Worm (Caenorhabditis elegans) whole organism, young adult: ENCODE results near the gene C05D11.5.

Experiments
- B0261.1 ChIP-seq: sonication (generic microtip); optimal IDR thresholded peaks from 2 replicates; lab custom pipeline; 2016; ENCODE audit warnings: mild to moderate bottlenecking, missing genetic modification characterization, moderate library complexity, missing compliant biosample characterization
- D2030.7 ChIP-seq: fragments of 200-800 bp; sonication (Bioruptor generic); IDR thresholded peaks from 2 replicates; pipeline ENCODE4 v1.3.6; 2022; ENCODE audit warnings: missing genetic modification reagents, missing genetic modification characterization, missing compliant biosample characterization
- F33H1.4 ChIP-seq: fragments of 200-800 bp; sonication (Bioruptor generic); IDR thresholded peaks from 2 replicates; pipeline ENCODE4 v1.3.6; 2022; ENCODE audit warnings: missing genetic modification reagents, missing genetic modification characterization, missing compliant biosample characterization
- F49E8.2 ChIP-seq: sonication (generic microtip); optimal IDR thresholded peaks from 3 replicates; lab custom pipeline; 2017; ENCODE audit warnings: missing genetic modification characterization, mild to moderate bottlenecking, missing compliant biosample characterization, antibody characterized with exemption, moderate library complexity; ENCODE audit not compliant: insufficient read depth
- F55B11.4 ChIP-seq: sonication (generic microtip); optimal IDR thresholded peaks from 2 replicates; lab custom pipeline; 2016; ENCODE audit warnings: missing compliant biosample characterization, missing genetic modification characterization, borderline replicate concordance; ENCODE audit not compliant: insufficient read depth
- F57A8.1 ChIP-seq: fragments of 200-800 bp; sonication (Bioruptor generic); optimal IDR thresholded peaks from 2 replicates; lab custom pipeline; 2018; ENCODE audit warnings: mild to moderate bottlenecking, missing genetic modification characterization, moderate library complexity, missing compliant biosample characterization
- F57C9.4 ChIP-seq: sonication (generic microtip); optimal IDR thresholded peaks from 2 replicates; lab custom pipeline; 2017; ENCODE audit warnings: mild to moderate bottlenecking, missing genetic modification characterization, missing compliant biosample characterization
- K12H6.12 ChIP-seq: fragments of 200-800 bp; sonication (Bioruptor generic); optimal IDR thresholded peaks from 2 replicates; lab custom pipeline; 2018; ENCODE audit warnings: mild to moderate bottlenecking, missing genetic modification characterization, missing compliant biosample characterization
- T26A5.8 ChIP-seq: sonication (generic microtip); optimal IDR thresholded peaks from 2 replicates; lab custom pipeline; 2016; ENCODE audit warnings: missing genetic modification characterization, missing compliant biosample characterization
- bed-1 ChIP-seq: fragments of 200-800 bp; sonication (Bioruptor generic); IDR thresholded peaks from 2 replicates; pipeline ENCODE4 v1.3.6; 2022; ENCODE audit warnings: missing genetic modification reagents, missing genetic modification characterization, missing compliant biosample characterization
- ccch-3 ChIP-seq: fragments of 200-800 bp; sonication (Bioruptor generic); optimal IDR thresholded peaks from 2 replicates; lab custom pipeline; 2018; ENCODE audit warnings: mild to moderate bottlenecking, missing genetic modification characterization, missing compliant biosample characterization
- cebp-2 ChIP-seq: fragments of 200-800 bp; sonication (Bioruptor generic); IDR thresholded peaks from 2 replicates; pipeline ENCODE4 v1.3.6; 2022; ENCODE audit warnings: missing genetic modification characterization, missing compliant biosample characterization
- ceh-100 ChIP-seq: fragments of 200-800 bp; sonication (Bioruptor generic); IDR thresholded peaks from 2 replicates; pipeline ENCODE4 v1.3.6; 2022; ENCODE audit warnings: missing genetic modification reagents, missing genetic modification characterization, missing compliant biosample characterization
- ceh-27 ChIP-seq: fragments of 200-800 bp; sonication (Bioruptor generic); optimal IDR thresholded peaks from 2 replicates; lab custom pipeline; 2018; ENCODE audit warnings: mild to moderate bottlenecking, missing genetic modification characterization, moderate library complexity, missing compliant biosample characterization
- ceh-91 ChIP-seq: fragments of 200-800 bp; sonication (Bioruptor generic); IDR thresholded peaks from 2 replicates; pipeline ENCODE4 v1.3.6; 2022; ENCODE audit warnings: missing genetic modification reagents, missing genetic modification characterization, missing compliant biosample characterization
- chd-7 ChIP-seq: sonication (generic microtip); optimal IDR thresholded peaks from 2 replicates; lab custom pipeline; 2016; ENCODE audit warnings: mild to moderate bottlenecking, missing genetic modification characterization, moderate library complexity, missing compliant biosample characterization
- ekl-4 ChIP-seq: fragments of 200-800 bp; sonication (Bioruptor generic); IDR thresholded peaks from 2 replicates; pipeline ENCODE4 v1.3.6; 2022; ENCODE audit warnings: missing genetic modification reagents, missing genetic modification characterization, missing compliant biosample characterization
- fkh-3 ChIP-seq: sonication (generic microtip); optimal IDR thresholded peaks from 2 replicates; lab custom pipeline; 2016; ENCODE audit warnings: mild to moderate bottlenecking, missing genetic modification characterization, missing compliant biosample characterization
- gei-17 ChIP-seq: fragments of 200-800 bp; sonication (Bioruptor generic); optimal IDR thresholded peaks from 2 replicates; lab custom pipeline; 2018; ENCODE audit warnings: mild to moderate bottlenecking, missing genetic modification characterization, missing compliant biosample characterization
- hmg-20 ChIP-seq: fragments of 200-800 bp; sonication (Bioruptor generic); IDR thresholded peaks from 2 replicates; pipeline ENCODE4 v1.3.6; 2022; ENCODE audit warnings: missing genetic modification reagents, missing genetic modification characterization, missing compliant biosample characterization
- hrde-1 ChIP-seq: sonication (generic microtip); optimal IDR thresholded peaks from 2 replicates; lab custom pipeline; 2016; ENCODE audit warnings: missing genetic modification characterization, mild to moderate bottlenecking, missing compliant biosample characterization, moderate library complexity, missing genotype, missing genetic modification reagents, borderline replicate concordance
- lin-26 ChIP-seq: fragments of 200-800 bp; sonication (Bioruptor generic); IDR thresholded peaks from 2 replicates; pipeline ENCODE4 v1.3.6; 2022; ENCODE audit warnings: missing genetic modification reagents, missing genetic modification characterization, missing compliant biosample characterization
- lin-35 ChIP-seq, 3 experiments: fragments of 150-350 bp in 2 of 3; sonication (generic microtip) in 1 of 3; optimal IDR thresholded peaks; 2 replicates each; lab custom pipeline; 2014 to 2018; ENCODE audit warnings: missing biosample characterization in 3 of 3, missing genetic modification characterization in 3 of 3, missing genetic modification reagents in 3 of 3
- lin-54 ChIP-seq: fragments of 200-800 bp; sonication (Bioruptor generic); optimal IDR thresholded peaks from 2 replicates; lab custom pipeline; 2018; ENCODE audit warnings: mild to moderate bottlenecking, missing genetic modification characterization, missing compliant biosample characterization
- lir-1 ChIP-seq: fragments of 200-800 bp; sonication (Bioruptor generic); conservative IDR thresholded peaks from 2 replicates; pipeline ENCODE4 v1.3.6; 2022; ENCODE audit warnings: missing genetic modification reagents, missing genetic modification characterization, missing compliant biosample characterization
- lsl-1 ChIP-seq: fragments of 200-800 bp; sonication (Bioruptor generic); optimal IDR thresholded peaks from 2 replicates; lab custom pipeline; 2018; ENCODE audit warnings: mild to moderate bottlenecking, missing genetic modification characterization, moderate library complexity, missing compliant biosample characterization
- madf-6 ChIP-seq: fragments of 200-800 bp; sonication (Bioruptor generic); IDR thresholded peaks from 2 replicates; pipeline ENCODE4 v1.3.6; 2022; ENCODE audit warnings: missing genetic modification reagents, missing genetic modification characterization, missing compliant biosample characterization
- mcd-1 ChIP-seq: fragments of 200-800 bp; sonication (Bioruptor generic); IDR thresholded peaks from 2 replicates; pipeline ENCODE4 v1.3.6; 2022; ENCODE audit warnings: missing genetic modification reagents, missing genetic modification characterization, missing compliant biosample characterization
- mes-4 ChIP-seq: sonication (generic microtip); optimal IDR thresholded peaks from 2 replicates; lab custom pipeline; 2016; ENCODE audit warnings: missing genotype, missing genetic modification characterization, missing compliant biosample characterization
- nhr-27 ChIP-seq: fragments of 200-800 bp; sonication (Bioruptor generic); optimal IDR thresholded peaks from 2 replicates; lab custom pipeline; 2018; ENCODE audit warnings: mild to moderate bottlenecking, missing genetic modification characterization, moderate library complexity, missing compliant biosample characterization
- ztf-18 ChIP-seq: sonication (generic microtip); optimal IDR thresholded peaks from 2 replicates; lab custom pipeline; 2016; ENCODE audit warnings: missing genotype, mild to moderate bottlenecking, missing genetic modification characterization, missing compliant biosample characterization
- ztf-22 ChIP-seq: fragments of 200-800 bp; sonication (Bioruptor generic); optimal IDR thresholded peaks from 2 replicates; lab custom pipeline; 2018; ENCODE audit warnings: mild to moderate bottlenecking, missing genetic modification characterization, moderate library complexity, missing compliant biosample characterization
- ztf-6 ChIP-seq: fragments of 200-800 bp; sonication (Bioruptor generic); IDR thresholded peaks from 2 replicates; pipeline ENCODE4 v1.3.6; 2022; ENCODE audit warnings: missing genetic modification reagents, missing genetic modification characterization, missing compliant biosample characterization

Gene C05D11.5

ce11 chrIII:6382987-6383602 lies 28.7 kb downstream of the C05D11.5 start, which contains the start of gene let-716 (continued):
- TF ChIP-seq fkh-3 (tag; lab: Kevin White, UChicago) (no peak), ceh-91 (GFP tag; lab: Robert Waterston, UW) (no peak), lin-35 (GFP tag; optimal IDR thresholded peaks at IDR 0.05; lab: Kevin White, UChicago) (peak in 1 of 3 experiments; percentile 39), lsl-1 (peak; percentile 87), madf-6 (GFP tag; lab: Robert Waterston, UW) (peak; percentile 30; the same call in 1 of the 2 replicates), F33H1.4 (GFP tag; lab: Robert Waterston, UW) (peak; percentile 64), D2030.7 (GFP tag; lab: Robert Waterston, UW) (no peak; the same call in 1 of the 2 replicates), F57C9.4 (no peak), ekl-4 (GFP tag; lab: Robert Waterston, UW) (no peak), hmg-20 (no peak), ceh-100 (GFP tag; lab: Robert Waterston, UW) (no peak), ztf-22 (no peak), cebp-2 (GFP tag; lab: Robert Waterston, UW) (no peak), F49E8.2 (peak; percentile 59), hrde-1 (no peak), gei-17 (GFP tag; lab: Kevin White, UChicago) (no peak), bed-1 (GFP tag; lab: Robert Waterston, UW) (no peak), T26A5.8 (tag; lab: Kevin White, UChicago) (no peak)
- TF ChIP-seq, all 124 proteins: peak for 10

ce11 chrIII:6381584-6382391 lies 30.0 kb downstream of the C05D11.5 start, which contains the start of gene znf-622:
Gene znf-622, plus strand, starts transcription at chrIII:6381634.
- TF ChIP-seq ceh-27 (GFP tag; lab: Kevin White, UChicago), result no peak
- no peak for TF ChIP-seq lir-1 (GFP tag; lab: Robert Waterston, UW)
- TF ChIP-seq F57A8.1 (GFP tag; lab: Kevin White, UChicago), result no peak
- no peak for TF ChIP-seq nhr-27 (tag; lab: Kevin White, UChicago)
- TF ChIP-seq B0261.1 (tag; lab: Kevin White, UChicago), result no peak
- no peak for TF ChIP-seq lin-26 (GFP tag; lab: Robert Waterston, UW)
- no peak for TF ChIP-seq lin-54 (GFP tag; lab: Kevin White, UChicago)
- no peak for TF ChIP-seq ztf-18
- TF ChIP-seq F55B11.4 (tag; lab: Kevin White, UChicago), result no peak
- no peak for TF ChIP-seq K12H6.12 (tag; lab: Kevin White, UChicago)
- TF ChIP-seq ztf-6 (GFP tag; lab: Robert Waterston, UW), result no peak
- TF ChIP-seq mes-4 (tag; lab: Kevin White, UChicago), result no peak
- TF ChIP-seq ccch-3 (GFP tag; lab: Kevin White, UChicago), result no peak

- TF ChIP-seq chd-7 (no peak), mcd-1 (GFP tag; lab: Robert Waterston, UW) (0 out of 2 replicates have a peak, but pooled peaks have one; percentile 11)
Observed at ce11 chrIII:6380472-6380871, 31.3 kb downstream of the C05D11.5 start, which contains the start of gene C16A3.5. Gene C16A3.5, plus strand, starts transcription at chrIII:6380772.
